Worm (Caenorhabditis elegans) whole organism, L4 larva: ENCODE data around the gene Y37H2A.10.

Source experiments
- Y48G9A.11 ChIP-seq: fragments of 200-800 bp; sonication (Bioruptor generic); IDR thresholded peaks from 2 replicates; pipeline ENCODE4 v1.3.6; 2022; ENCODE audit warnings: missing genetic modification reagents, missing genetic modification characterization, missing compliant biosample characterization
- ceh-28 ChIP-seq: fragments of 150-350 bp; optimal IDR thresholded peaks from 2 replicates; lab custom pipeline; 2014; ENCODE audit warnings: missing biosample characterization, missing genetic modification reagents, missing genetic modification characterization
- dmd-6 ChIP-seq: fragments of 200-800 bp; sonication (Bioruptor generic); IDR thresholded peaks from 2 replicates; pipeline ENCODE4 v1.3.6; 2022; ENCODE audit warnings: missing genetic modification reagents, missing genetic modification characterization, missing compliant biosample characterization
- dmd-8 ChIP-seq: fragments of 200-800 bp; sonication (Bioruptor generic); IDR thresholded peaks from 2 replicates; pipeline ENCODE4 v1.3.6; 2022; ENCODE audit warnings: missing genetic modification characterization, missing compliant biosample characterization
- egl-27 ChIP-seq: sonication (generic microtip); optimal IDR thresholded peaks from 3 replicates; lab custom pipeline; 2017; ENCODE audit warnings: missing biosample characterization, missing genetic modification reagents, missing genetic modification characterization
- jun-1 ChIP-seq: fragments of 150-350 bp; optimal IDR thresholded peaks from 2 replicates; lab custom pipeline; 2014; ENCODE audit warnings: missing biosample characterization, missing genetic modification reagents, missing genetic modification characterization
- mdl-1 ChIP-seq, 2 experiments: fragments of 150-350 bp in 1 of 2; sonication (generic microtip) in 1 of 2; optimal IDR thresholded peaks; 2 replicates each; lab custom pipeline; 2014 to 2017; ENCODE audit warnings: missing biosample characterization in 2 of 2, missing genetic modification characterization in 2 of 2
- nhr-28 ChIP-seq: fragments of 150-350 bp; optimal IDR thresholded peaks from 2 replicates; lab custom pipeline; 2014; ENCODE audit warnings: missing biosample characterization, missing genetic modification characterization
- php-3 ChIP-seq: fragments of 200-800 bp; sonication (Bioruptor generic); IDR thresholded peaks from 2 replicates; pipeline ENCODE4 v1.3.6; 2022; ENCODE audit warnings: missing genetic modification reagents, missing genetic modification characterization, missing compliant biosample characterization
- skn-1 ChIP-seq: fragments of 150-350 bp; optimal IDR thresholded peaks from 2 replicates; lab custom pipeline; 2014; ENCODE audit warnings: missing biosample characterization, missing genetic modification characterization

DNA sequence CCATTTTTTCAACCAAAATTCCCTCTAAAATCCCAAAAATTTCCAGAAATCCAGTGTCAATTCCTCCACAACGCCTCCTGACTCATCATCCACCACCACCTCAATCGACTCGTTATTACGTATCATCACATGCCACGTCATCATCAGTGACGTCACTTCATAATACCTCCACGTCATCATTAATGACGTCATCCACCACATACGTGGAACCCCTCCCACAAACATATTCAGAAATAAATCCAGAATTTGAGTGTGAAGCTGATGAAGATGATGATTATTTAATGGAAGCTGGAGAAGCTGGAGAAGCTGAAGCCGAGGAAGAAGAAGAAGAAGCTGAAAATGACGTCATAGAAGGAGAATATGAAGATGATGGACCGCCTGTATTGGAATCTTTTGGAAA lies 44.9 kb upstream of the Y37H2A.10 start:
- TF ChIP-seq ceh-28 (no peak), dmd-8 (GFP tag; lab: Robert Waterston, UW) (no peak), Y48G9A.11 (no peak), egl-27 (tag; lab: Kevin White, UChicago) (no peak), jun-1 (tag; lab: Kevin White, UChicago) (no peak), nhr-28 (tag; lab: Kevin White, UChicago) (no peak), dmd-6 (GFP tag; lab: Robert Waterston, UW) (no peak), php-3 (GFP tag; lab: Robert Waterston, UW) (no peak), mdl-1 (tag; optimal IDR thresholded peaks at IDR 0.05; lab: Kevin White, UChicago) (no peak), skn-1 (no peak)
